Worm (Caenorhabditis elegans) whole organism, late embryonic: ENCODE results near the gene Y71H2AM.20.

Experiments
- C38D4.7 ChIP-seq: fragments of 200-800 bp; sonication (Bioruptor generic); optimal IDR thresholded peaks from 2 replicates; lab custom pipeline; 2018; ENCODE audit warnings: mild to moderate bottlenecking, missing genetic modification characterization, moderate library complexity, missing compliant biosample characterization
- F13H6.1 ChIP-seq: sonication (generic microtip); optimal IDR thresholded peaks from 2 replicates; lab custom pipeline; 2016; ENCODE audit warnings: missing genetic modification characterization, missing compliant biosample characterization
- K09A11.1 ChIP-seq: sonication (generic microtip); optimal IDR thresholded peaks from 2 replicates; lab custom pipeline; 2017; ENCODE audit warnings: antibody characterized with exemption, mild to moderate bottlenecking, missing genetic modification characterization, missing compliant biosample characterization; ENCODE audit not compliant: insufficient read depth
- T23F11.4 ChIP-seq: fragments of 200-800 bp; sonication (Bioruptor generic); optimal IDR thresholded peaks from 2 replicates; lab custom pipeline; 2018; ENCODE audit warnings: mild to moderate bottlenecking, missing genetic modification characterization, missing compliant biosample characterization
- ceh-14 ChIP-seq: sonication (generic microtip); optimal IDR thresholded peaks from 2 replicates; lab custom pipeline; 2016; ENCODE audit warnings: missing genotype, missing genetic modification characterization, missing compliant biosample characterization
- ceh-18 ChIP-seq: sonication (generic microtip); optimal IDR thresholded peaks from 2 replicates; lab custom pipeline; 2016; ENCODE audit warnings: missing genetic modification characterization, missing compliant biosample characterization
- ceh-19 ChIP-seq: fragments of 200-800 bp; sonication (Bioruptor generic); optimal IDR thresholded peaks from 2 replicates; lab custom pipeline; 2018; ENCODE audit warnings: mild to moderate bottlenecking, missing genetic modification characterization, missing compliant biosample characterization
- ceh-2 ChIP-seq: sonication (generic microtip); optimal IDR thresholded peaks from 2 replicates; lab custom pipeline; 2016; ENCODE audit warnings: missing genotype, missing genetic modification characterization, missing compliant biosample characterization
- ceh-24 ChIP-seq: sonication (generic microtip); optimal IDR thresholded peaks from 2 replicates; lab custom pipeline; 2016; ENCODE audit warnings: mild to moderate bottlenecking, missing genetic modification characterization, missing compliant biosample characterization
- ceh-30 ChIP-seq: fragments of 150-350 bp; optimal IDR thresholded peaks from 2 replicates; lab custom pipeline; 2014; ENCODE audit warnings: missing biosample characterization, missing genetic modification characterization
- ceh-31 ChIP-seq: sonication (generic microtip); optimal IDR thresholded peaks from 2 replicates; lab custom pipeline; 2016; ENCODE audit warnings: missing genetic modification characterization, missing compliant biosample characterization
- ceh-34 ChIP-seq: sonication (generic microtip); optimal IDR thresholded peaks from 2 replicates; lab custom pipeline; 2016; ENCODE audit warnings: mild to moderate bottlenecking, missing genetic modification characterization, missing compliant biosample characterization
- ceh-45 ChIP-seq: fragments of 200-800 bp; sonication (Bioruptor generic); IDR thresholded peaks from 2 replicates; pipeline ENCODE4 v1.3.6; 2022; ENCODE audit warnings: missing genetic modification reagents, missing genetic modification characterization, missing compliant biosample characterization
- dmd-4 ChIP-seq: sonication (generic microtip); optimal IDR thresholded peaks from 2 replicates; lab custom pipeline; 2016; ENCODE audit warnings: borderline replicate concordance, missing genetic modification characterization, missing compliant biosample characterization
- dve-1 ChIP-seq: sonication (generic microtip); optimal IDR thresholded peaks from 2 replicates; lab custom pipeline; 2017; ENCODE audit warnings: antibody characterized with exemption, mild to moderate bottlenecking, missing genetic modification characterization, missing compliant biosample characterization
- elt-2 ChIP-seq: sonication (generic microtip); optimal IDR thresholded peaks from 2 replicates; lab custom pipeline; 2016; ENCODE audit warnings: missing genetic modification reagents, missing genetic modification characterization, missing compliant biosample characterization
- elt-4 ChIP-seq: sonication (generic microtip); optimal IDR thresholded peaks from 2 replicates; lab custom pipeline; 2016; ENCODE audit warnings: missing genetic modification characterization, missing compliant biosample characterization
- fax-1 ChIP-seq: sonication (generic microtip); optimal IDR thresholded peaks from 2 replicates; lab custom pipeline; 2016; ENCODE audit warnings: missing genotype, missing genetic modification characterization, missing compliant biosample characterization
- fkh-10 ChIP-seq: fragments of 150-350 bp; optimal IDR thresholded peaks from 2 replicates; lab custom pipeline; 2014; ENCODE audit warnings: missing biosample characterization, missing genetic modification reagents, missing genetic modification characterization
- fkh-6 ChIP-seq: sonication (generic microtip); optimal IDR thresholded peaks from 2 replicates; lab custom pipeline; 2016; ENCODE audit warnings: missing genetic modification characterization, missing compliant biosample characterization
- hlh-13 ChIP-seq: fragments of 200-800 bp; sonication (Bioruptor generic); optimal IDR thresholded peaks from 2 replicates; lab custom pipeline; 2018; ENCODE audit warnings: mild to moderate bottlenecking, missing genetic modification characterization, missing compliant biosample characterization
- hlh-15 ChIP-seq: sonication (generic microtip); optimal IDR thresholded peaks from 2 replicates; lab custom pipeline; 2016; ENCODE audit warnings: missing genetic modification characterization, missing compliant biosample characterization
- mec-3 ChIP-seq: sonication (generic microtip); optimal IDR thresholded peaks from 2 replicates; lab custom pipeline; 2016; ENCODE audit warnings: borderline replicate concordance, missing genetic modification characterization, missing compliant biosample characterization
- nfya-1 ChIP-seq: sonication (generic microtip); optimal IDR thresholded peaks from 2 replicates; lab custom pipeline; 2017; ENCODE audit warnings: missing genetic modification characterization, mild to moderate bottlenecking, missing compliant biosample characterization, antibody characterized with exemption, moderate library complexity
- nhr-11 ChIP-seq: fragments of 150-350 bp; optimal IDR thresholded peaks from 2 replicates; lab custom pipeline; 2014; ENCODE audit warnings: missing biosample characterization, missing genetic modification characterization
- nhr-232 ChIP-seq: sonication (generic microtip); optimal IDR thresholded peaks from 2 replicates; lab custom pipeline; 2016; ENCODE audit warnings: missing genetic modification characterization, missing compliant biosample characterization
- npax-4 ChIP-seq: sonication (generic microtip); optimal IDR thresholded peaks from 2 replicates; lab custom pipeline; 2016; ENCODE audit warnings: missing genetic modification characterization, missing compliant biosample characterization
- odd-2 ChIP-seq: sonication (generic microtip); optimal IDR thresholded peaks from 2 replicates; lab custom pipeline; 2017; ENCODE audit warnings: antibody characterized with exemption, mild to moderate bottlenecking, missing genetic modification characterization, missing compliant biosample characterization
- pat-9 ChIP-seq: fragments of 200-800 bp; sonication (Bioruptor generic); optimal IDR thresholded peaks from 2 replicates; lab custom pipeline; 2018; ENCODE audit warnings: mild to moderate bottlenecking, missing genetic modification characterization, moderate library complexity, missing compliant biosample characterization
- pax-1 ChIP-seq: fragments of 150-350 bp; optimal IDR thresholded peaks from 2 replicates; lab custom pipeline; 2014; ENCODE audit warnings: missing biosample characterization, missing genetic modification characterization
- pha-2 ChIP-seq: sonication (generic microtip); optimal IDR thresholded peaks from 2 replicates; lab custom pipeline; 2017; ENCODE audit warnings: mild to moderate bottlenecking, missing genetic modification characterization, missing compliant biosample characterization
- pros-1 ChIP-seq: fragments of 150-350 bp; optimal IDR thresholded peaks from 2 replicates; lab custom pipeline; 2014; ENCODE audit warnings: missing biosample characterization, missing genetic modification reagents, missing genetic modification characterization
- ref-2 ChIP-seq: sonication (generic microtip); optimal IDR thresholded peaks from 2 replicates; lab custom pipeline; 2016; ENCODE audit warnings: missing genetic modification characterization, missing compliant biosample characterization
- sox-4 ChIP-seq: sonication (generic microtip); optimal IDR thresholded peaks from 2 replicates; lab custom pipeline; 2017; ENCODE audit warnings: mild to moderate bottlenecking, missing genetic modification characterization, inconsistent platforms, missing compliant biosample characterization
- syd-9 ChIP-seq: sonication (generic microtip); optimal IDR thresholded peaks from 2 replicates; lab custom pipeline; 2016; ENCODE audit warnings: mild to moderate bottlenecking, missing genetic modification characterization, moderate library complexity, missing compliant biosample characterization
- ttx-3 ChIP-seq: sonication (generic microtip); optimal IDR thresholded peaks from 2 replicates; lab custom pipeline; 2016; ENCODE audit warnings: missing genetic modification reagents, missing genetic modification characterization, missing compliant biosample characterization
- unc-3 ChIP-seq, 2 experiments: fragments of 200-800 bp in 1 of 2; sonication (Bioruptor generic) in 1 of 2; sonication (generic microtip) in 1 of 2; conservative IDR thresholded peaks in 1 of 2; optimal IDR thresholded peaks in 1 of 2; 2 replicates each; pipeline versions ENCODE4 v1.3.6 to Lab custom; 2016 to 2022; ENCODE audit warnings: missing compliant biosample characterization in 2 of 2, missing genetic modification characterization in 2 of 2, missing genetic modification reagents in 1 of 2
- unc-42 ChIP-seq: sonication (generic microtip); optimal IDR thresholded peaks from 2 replicates; lab custom pipeline; 2016; ENCODE audit warnings: missing genotype, missing genetic modification characterization, missing compliant biosample characterization
- unc-55 ChIP-seq: sonication (generic microtip); optimal IDR thresholded peaks from 2 replicates; lab custom pipeline; 2017; ENCODE audit warnings: missing biosample characterization, missing genetic modification reagents, missing genetic modification characterization

Gene Y71H2AM.20

DNA sequence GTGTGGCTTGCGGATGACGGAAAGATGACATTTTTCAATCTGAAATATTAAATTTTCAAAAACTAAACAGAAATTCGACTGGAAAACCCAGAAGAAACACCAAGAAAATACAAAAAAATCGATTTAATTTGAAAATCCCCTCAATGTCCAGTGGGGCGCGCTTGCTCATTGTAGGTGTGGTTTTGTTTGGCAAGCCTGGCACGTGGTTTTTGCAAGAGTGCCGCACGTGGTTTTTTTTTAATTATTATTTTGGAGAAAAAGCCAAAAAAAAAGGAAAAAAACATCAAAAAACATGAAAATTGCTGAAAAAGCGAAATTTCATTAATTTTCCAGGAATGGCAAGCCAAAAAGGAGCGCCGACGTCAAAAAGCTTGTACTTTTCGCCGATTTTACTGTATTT, 17.1 kb downstream of the Y71H2AM.20 start, which contains the start of gene swsn-3 (continued):
- TF ChIP-seq T23F11.4 (GFP tag; lab: Kevin White, UChicago) (peak; percentile 70), F13H6.1 (tag; lab: Kevin White, UChicago) (peak; percentile 90), ceh-14 (tag; lab: Kevin White, UChicago) (peak; percentile 98), K09A11.1 (tag; lab: Kevin White, UChicago) (peak; percentile 95), ceh-2 (tag; lab: Kevin White, UChicago) (peak; percentile 83), sox-4 (peak; percentile 86), nfya-1 (tag; lab: Kevin White, UChicago) (peak; percentile 94), ceh-31 (tag; lab: Kevin White, UChicago) (peak; percentile 90), ceh-18 (tag; lab: Kevin White, UChicago) (peak; percentile 85), nhr-11 (tag; lab: Kevin White, UChicago) (no peak), fkh-6 (tag; lab: Kevin White, UChicago) (peak; percentile 46), dve-1 (tag; lab: Kevin White, UChicago) (peak; percentile 69), ttx-3 (tag; lab: Kevin White, UChicago) (peak; percentile 90), fax-1 (peak; percentile 78), dmd-4 (peak; percentile 93), unc-55 (GFP tag; lab: Kevin White, UChicago) (peak; percentile 38), ceh-24 (tag; lab: Kevin White, UChicago) (peak; percentile 76), pat-9 (tag; lab: Kevin White, UChicago) (peak; percentile 77), pax-1 (tag; lab: Kevin White, UChicago) (peak; percentile 89), unc-3 (GFP tag; conservative IDR thresholded peaks at IDR 0.05; lab: Robert Waterston, UW) (0 out of 2 replicates have a peak, but pooled peaks have one; percentile 45), unc-3 (tag; optimal IDR thresholded peaks at IDR 0.05; lab: Kevin White, UChicago) (peak; percentile 79), fkh-10 (GFP tag; lab: Kevin White, UChicago) (no peak), syd-9 (peak; percentile 57), pros-1 (no peak), ceh-19 (GFP tag; lab: Kevin White, UChicago) (peak; percentile 25), pha-2 (tag; lab: Kevin White, UChicago) (peak; percentile 83), npax-4 (tag; lab: Kevin White, UChicago) (peak; percentile 73), elt-4 (tag; lab: Kevin White, UChicago) (no peak), ceh-45 (GFP tag; lab: Robert Waterston, UW) (peak; percentile 55; the same call in 1 of the 2 replicates), unc-42 (peak; percentile 80), hlh-13 (GFP tag; lab: Kevin White, UChicago) (peak; percentile 52), ceh-30 (tag; lab: Kevin White, UChicago) (peak; percentile 55), mec-3 (no peak)

DNA sequence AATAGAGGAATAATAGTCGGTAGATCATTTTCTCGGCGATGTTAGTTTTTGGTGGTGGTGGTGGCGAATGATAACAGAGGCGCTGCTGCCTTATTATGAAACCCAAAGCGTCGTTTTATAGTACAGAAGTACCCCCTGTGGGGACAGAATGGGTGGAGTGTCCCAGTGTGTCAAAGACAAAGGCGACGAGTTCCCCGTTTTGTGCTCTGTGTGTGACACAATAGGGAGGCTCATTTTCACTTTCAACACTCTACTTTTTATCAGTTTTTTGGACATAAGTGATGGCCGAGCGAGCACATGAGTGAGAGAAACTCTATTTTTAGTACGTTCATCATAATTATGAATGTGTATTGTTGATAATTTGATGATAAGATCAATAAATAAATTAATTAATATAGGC, 25.0 kb downstream of the Y71H2AM.20 start, which contains the start of gene pho-9:
pho-9 (minus strand) TSS at position 91 of the 400 bp plus-strand sequence.
- peak; percentile 50 for TF ChIP-seq elt-2 (tag; lab: Kevin White, UChicago)
- no peak for TF ChIP-seq ceh-45 (GFP tag; lab: Robert Waterston, UW)

DNA sequence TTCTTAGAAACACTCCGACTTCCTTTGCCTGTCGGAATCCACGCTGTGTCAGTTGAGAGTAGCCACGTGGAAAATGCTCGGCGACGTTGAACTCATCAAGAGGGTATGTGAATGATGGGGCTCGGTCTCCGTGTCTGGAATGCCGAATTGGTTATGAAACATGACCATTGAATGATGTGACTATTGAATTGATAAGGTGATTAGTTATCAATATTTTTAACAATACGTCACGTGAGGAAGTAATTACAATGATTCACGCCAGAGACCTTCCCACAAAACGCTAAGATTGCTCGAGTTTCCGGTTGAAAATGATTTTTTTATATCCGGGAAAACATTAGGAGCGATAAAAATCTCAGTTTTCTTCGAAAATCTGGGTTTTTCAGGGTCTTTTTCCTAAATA, 26.4 kb downstream of the Y71H2AM.20 start:
- TF ChIP-seq fkh-10 (GFP tag; lab: Kevin White, UChicago) (no peak), npax-4 (tag; lab: Kevin White, UChicago) (no peak), odd-2 (tag; lab: Kevin White, UChicago) (no peak), ref-2 (no peak), ceh-31 (tag; lab: Kevin White, UChicago) (no peak), hlh-13 (GFP tag; lab: Kevin White, UChicago) (no peak), F13H6.1 (tag; lab: Kevin White, UChicago) (no peak), nhr-232 (tag; lab: Kevin White, UChicago) (no peak), ceh-14 (tag; lab: Kevin White, UChicago) (no peak), C38D4.7 (no peak), hlh-15 (no peak), ceh-19 (GFP tag; lab: Kevin White, UChicago) (no peak), ceh-34 (tag; lab: Kevin White, UChicago) (no peak), unc-55 (GFP tag; lab: Kevin White, UChicago) (no peak), fax-1 (no peak)
- TF ChIP-seq, all 69 proteins: peak for 0
